Worm (Caenorhabditis elegans): ENCODE results near the gene Y73B6BL.288.

Y73B6BL.288 gene

ce11 chrIV:6377335-6378069 lies 35.2 kb upstream of the Y73B6BL.288 start:
- TF ChIP-seq lsy-2 (tag; optimal IDR thresholded peaks at IDR 0.05) = no peak
- TF ChIP-seq ceh-43 (GFP tag; optimal IDR thresholded peaks at IDR 0.05) = no peak
- TF ChIP-seq mls-2 (tag; optimal IDR thresholded peaks at IDR 0.05) = no peak
- no peak for TF ChIP-seq lin-13 (tag; optimal IDR thresholded peaks at IDR 0.05)
- no peak for TF ChIP-seq blmp-1 (tag; optimal IDR thresholded peaks at IDR 0.05)
- no peak for TF ChIP-seq zip-8 (tag; optimal IDR thresholded peaks at IDR 0.05)
- no peak for TF ChIP-seq mep-1 (tag; optimal IDR thresholded peaks at IDR 0.05)
- TF ChIP-seq ces-1 (GFP tag; optimal IDR thresholded peaks at IDR 0.05) = no peak
- no peak for TF ChIP-seq drap-1 (GFP tag; optimal IDR thresholded peaks at IDR 0.05)
- no peak for TF ChIP-seq nhr-2 (tag; optimal IDR thresholded peaks at IDR 0.05)
- no peak for TF ChIP-seq hlh-1 (tag; optimal IDR thresholded peaks at IDR 0.05)
- no peak for TF ChIP-seq ztf-11 (tag; optimal IDR thresholded peaks at IDR 0.05)
- TF ChIP-seq M03D4.4 (tag; optimal IDR thresholded peaks at IDR 0.05) = no peak
- no peak for TF ChIP-seq snpc-4 (tag; optimal IDR thresholded peaks at IDR 0.05)
- TF ChIP-seq ceh-39 (tag; optimal IDR thresholded peaks at IDR 0.05) = no peak
- TF ChIP-seq pha-4 (tag; optimal IDR thresholded peaks at IDR 0.05) = no peak
- no peak for TF ChIP-seq unc-120 (tag; optimal IDR thresholded peaks at IDR 0.05; ENCODE audit: poor library complexity, severe bottlenecking)
- TF ChIP-seq nhr-237 (tag; optimal IDR thresholded peaks at IDR 0.05) = no peak
- TF ChIP-seq bed-3 (GFP tag; optimal IDR thresholded peaks at IDR 0.05) = no peak
- no peak for TF ChIP-seq ham-2 (GFP tag; optimal IDR thresholded peaks at IDR 0.05)

- no peak for TF ChIP-seq lin-13 (tag; optimal IDR thresholded peaks at IDR 0.05)
- TF ChIP-seq unc-120 (tag; optimal IDR thresholded peaks at IDR 0.05; ENCODE audit: poor library complexity, severe bottlenecking) = peak; percentile 85
- TF ChIP-seq cnd-1 (tag; optimal IDR thresholded peaks at IDR 0.05) = no peak
- TF ChIP-seq nhr-12 (tag; optimal IDR thresholded peaks at IDR 0.05) = no peak
- no peak for TF ChIP-seq ham-2 (GFP tag; optimal IDR thresholded peaks at IDR 0.05)
- no peak for TF ChIP-seq unc-62 (GFP tag; optimal IDR thresholded peaks at IDR 0.05)
- peak; percentile 78 for TF ChIP-seq lsy-2 (tag; optimal IDR thresholded peaks at IDR 0.05)
- TF ChIP-seq lin-32 (GFP tag; optimal IDR thresholded peaks at IDR 0.05) = no peak
- no peak for TF ChIP-seq tbx-8 (GFP tag; optimal IDR thresholded peaks at IDR 0.05)
- TF ChIP-seq zip-8 (tag; optimal IDR thresholded peaks at IDR 0.05) = no peak
- peak; percentile 35 for TF ChIP-seq pha-4 (tag; optimal IDR thresholded peaks at IDR 0.05)
- TF ChIP-seq mls-2 (tag; optimal IDR thresholded peaks at IDR 0.05) = no peak
- no peak for TF ChIP-seq bed-3 (GFP tag; optimal IDR thresholded peaks at IDR 0.05)
- TF ChIP-seq sem-2 (GFP tag; optimal IDR thresholded peaks at IDR 0.05) = no peak
- peak; percentile 76 for TF ChIP-seq mep-1 (tag; optimal IDR thresholded peaks at IDR 0.05)
- no peak for TF ChIP-seq nhr-28 (tag; optimal IDR thresholded peaks at IDR 0.05)
- TF ChIP-seq ceh-83 (GFP tag; optimal IDR thresholded peaks at IDR 0.05) = no peak
- TF ChIP-seq nhr-237 (tag; optimal IDR thresholded peaks at IDR 0.05) = peak; percentile 61
- peak; percentile 70 for TF ChIP-seq ces-1 (GFP tag; optimal IDR thresholded peaks at IDR 0.05)
- TF ChIP-seq ceh-39 (tag; optimal IDR thresholded peaks at IDR 0.05) = peak; percentile 4
- TF ChIP-seq flh-1 (GFP tag; optimal IDR thresholded peaks at IDR 0.05) = no peak
- no peak for TF ChIP-seq drap-1 (GFP tag; optimal IDR thresholded peaks at IDR 0.05)
- no peak for TF ChIP-seq blmp-1 (tag; optimal IDR thresholded peaks at IDR 0.05)
- TF ChIP-seq hlh-1 (tag; optimal IDR thresholded peaks at IDR 0.05) = peak; percentile 1
- TF ChIP-seq ztf-11 (tag; optimal IDR thresholded peaks at IDR 0.05) = no peak
- no peak for TF ChIP-seq nhr-2 (tag; optimal IDR thresholded peaks at IDR 0.05)
Observed at ce11 chrIV:6376473-6377115, 34.3 kb upstream of the Y73B6BL.288 start, which contains the start of the genes hrpf-2 and bli-6. TSS of gene hrpf-2 (minus strand) at chrIV:6376523. TSS of gene bli-6 (plus strand) at chrIV:6377065.

ce11 chrIV:6373721-6374120 lies 31.4 kb upstream of the Y73B6BL.288 start:
- TF ChIP-seq blmp-1 (tag; optimal IDR thresholded peaks at IDR 0.05) = no peak

- no peak for TF ChIP-seq ham-2 (GFP tag; optimal IDR thresholded peaks at IDR 0.05)
- TF ChIP-seq ces-1 (GFP tag; optimal IDR thresholded peaks at IDR 0.05) = no peak
- no peak for TF ChIP-seq mls-2 (tag; optimal IDR thresholded peaks at IDR 0.05)
- no peak for TF ChIP-seq snpc-4 (tag; optimal IDR thresholded peaks at IDR 0.05)
- no peak for TF ChIP-seq elt-1 (tag; optimal IDR thresholded peaks at IDR 0.05; ENCODE audit: borderline replicate concordance, insufficient read depth)
- TF ChIP-seq mab-5 (tag; optimal IDR thresholded peaks at IDR 0.05) = no peak
- no peak for TF ChIP-seq pha-4 (tag; optimal IDR thresholded peaks at IDR 0.05)
- TF ChIP-seq lin-32 (GFP tag; optimal IDR thresholded peaks at IDR 0.05) = no peak
- no peak for TF ChIP-seq ceh-83 (GFP tag; optimal IDR thresholded peaks at IDR 0.05)
Observed at ce11 chrIV:6372993-6373392, 30.7 kb upstream of the Y73B6BL.288 start, which contains the start of gene smg-3. TSS of gene smg-3 (minus strand) at chrIV:6373093.

All from whole organism, mixed stage, embryonic.